Worm (Caenorhabditis elegans) whole organism, young adult: Measurements from ENCODE around the gene nstp-4.

ENCODE experiments used
- hlh-26 ChIP-seq: fragments of 200-800 bp; sonication (Bioruptor generic); conservative IDR thresholded peaks from 2 replicates; pipeline ENCODE4 v1.3.6; 2022; ENCODE audit warnings: missing genetic modification reagents, missing genetic modification characterization, missing compliant biosample characterization
- hsf-1 ChIP-seq: fragments of 200-800 bp; sonication (Bioruptor generic); IDR thresholded peaks from 2 replicates; pipeline ENCODE4 v1.3.6; 2022; ENCODE audit warnings: missing genetic modification reagents, missing genetic modification characterization, missing compliant biosample characterization
- ztf-6 ChIP-seq: fragments of 200-800 bp; sonication (Bioruptor generic); IDR thresholded peaks from 2 replicates; pipeline ENCODE4 v1.3.6; 2022; ENCODE audit warnings: missing genetic modification reagents, missing genetic modification characterization, missing compliant biosample characterization

ce11 chrII:378351-378750 lies 10.3 kb upstream of the nstp-4 start, which contains the start of gene C03H5.9:
- TF ChIP-seq hsf-1: no peak
- no peak for TF ChIP-seq ztf-6 (GFP tag; lab: Robert Waterston, UW)
- no peak for TF ChIP-seq hlh-26 (GFP tag; lab: Robert Waterston, UW)
